Worm (Caenorhabditis elegans) whole organism, mixed stage, embryonic: Measurements from ENCODE around the gene C03E10.3.

ENCODE experiments used
- M03D4.4 ChIP-seq: sonication (generic microtip); optimal IDR thresholded peaks from 2 replicates; lab custom pipeline; 2017; ENCODE audit warnings: mild to moderate bottlenecking, missing genetic modification characterization, missing compliant biosample characterization
- bed-3 ChIP-seq: fragments of 200-800 bp; sonication (Bioruptor generic); optimal IDR thresholded peaks from 3 replicates; lab custom pipeline; 2018; ENCODE audit warnings: mild to moderate bottlenecking, missing genetic modification characterization, moderate library complexity, missing compliant biosample characterization
- blmp-1 ChIP-seq: fragments of 150-350 bp; optimal IDR thresholded peaks from 2 replicates; lab custom pipeline; 2014; ENCODE audit warnings: missing biosample characterization, missing genetic modification characterization
- ceh-39 ChIP-seq: fragments of 150-350 bp; optimal IDR thresholded peaks from 2 replicates; lab custom pipeline; 2014; ENCODE audit warnings: missing biosample characterization, missing genetic modification characterization
- ceh-43 ChIP-seq: fragments of 200-800 bp; sonication (Bioruptor generic); optimal IDR thresholded peaks from 2 replicates; lab custom pipeline; 2018; ENCODE audit warnings: mild to moderate bottlenecking, missing genetic modification characterization, moderate library complexity, missing compliant biosample characterization
- ceh-83 ChIP-seq: fragments of 200-800 bp; sonication (Bioruptor generic); optimal IDR thresholded peaks from 2 replicates; lab custom pipeline; 2018; ENCODE audit warnings: mild to moderate bottlenecking, missing genetic modification characterization, missing compliant biosample characterization
- ces-1 ChIP-seq: fragments of 150-350 bp; optimal IDR thresholded peaks from 2 replicates; lab custom pipeline; 2014; ENCODE audit warnings: missing biosample characterization, missing genetic modification reagents, missing genetic modification characterization
- cnd-1 ChIP-seq: fragments of 200-800 bp; sonication (Bioruptor generic); optimal IDR thresholded peaks from 2 replicates; lab custom pipeline; 2018; ENCODE audit warnings: mild to moderate bottlenecking, missing genetic modification characterization, missing compliant biosample characterization
- drap-1 ChIP-seq: fragments of 200-800 bp; sonication (Bioruptor generic); optimal IDR thresholded peaks from 3 replicates; lab custom pipeline; 2018; ENCODE audit warnings: mild to moderate bottlenecking, missing genetic modification characterization, missing compliant biosample characterization
- elt-1 ChIP-seq: sonication (generic microtip); optimal IDR thresholded peaks from 2 replicates; lab custom pipeline; 2017; ENCODE audit warnings: missing genetic modification characterization, mild to moderate bottlenecking, missing compliant biosample characterization, antibody characterized with exemption, moderate library complexity, borderline replicate concordance; ENCODE audit not compliant: insufficient read depth
- elt-3 ChIP-seq: fragments of 150-350 bp; optimal IDR thresholded peaks from 2 replicates; lab custom pipeline; 2014; ENCODE audit warnings: missing biosample characterization, missing genetic modification characterization
- flh-1 ChIP-seq: fragments of 200-800 bp; sonication (Bioruptor generic); optimal IDR thresholded peaks from 2 replicates; lab custom pipeline; 2018; ENCODE audit warnings: mild to moderate bottlenecking, missing genetic modification characterization, moderate library complexity, missing compliant biosample characterization
- ham-2 ChIP-seq: fragments of 200-800 bp; sonication (Bioruptor generic); optimal IDR thresholded peaks from 2 replicates; lab custom pipeline; 2018; ENCODE audit warnings: mild to moderate bottlenecking, missing genetic modification characterization, missing compliant biosample characterization
- hlh-1 ChIP-seq: fragments of 150-350 bp; optimal IDR thresholded peaks from 2 replicates; lab custom pipeline; 2014; ENCODE audit warnings: missing biosample characterization, missing genetic modification reagents, missing genetic modification characterization
- lin-13 ChIP-seq: fragments of 150-350 bp; optimal IDR thresholded peaks from 2 replicates; lab custom pipeline; 2014; ENCODE audit warnings: missing biosample characterization, missing genetic modification characterization
- lin-32 ChIP-seq: fragments of 200-800 bp; sonication (Bioruptor generic); optimal IDR thresholded peaks from 2 replicates; lab custom pipeline; 2018; ENCODE audit warnings: mild to moderate bottlenecking, missing genetic modification characterization, missing compliant biosample characterization
- lsy-2 ChIP-seq: fragments of 150-350 bp; optimal IDR thresholded peaks from 2 replicates; lab custom pipeline; 2014; ENCODE audit warnings: missing biosample characterization, missing genetic modification characterization
- mab-5 ChIP-seq: fragments of 150-350 bp; optimal IDR thresholded peaks from 2 replicates; lab custom pipeline; 2014; ENCODE audit warnings: missing biosample characterization, missing genetic modification characterization
- mep-1 ChIP-seq: fragments of 150-350 bp; optimal IDR thresholded peaks from 2 replicates; lab custom pipeline; 2017; ENCODE audit warnings: missing biosample characterization, missing genetic modification reagents, missing genetic modification characterization, inconsistent platforms
- mls-2 ChIP-seq: sonication (generic microtip); optimal IDR thresholded peaks from 2 replicates; lab custom pipeline; 2016; ENCODE audit warnings: mild to moderate bottlenecking, missing genetic modification characterization, moderate library complexity, missing compliant biosample characterization
- nhr-12 ChIP-seq: fragments of 150-350 bp; optimal IDR thresholded peaks from 2 replicates; lab custom pipeline; 2014; ENCODE audit warnings: missing biosample characterization, missing genetic modification characterization
- nhr-2 ChIP-seq: fragments of 150-350 bp; optimal IDR thresholded peaks from 2 replicates; lab custom pipeline; 2014; ENCODE audit warnings: missing biosample characterization, missing genetic modification characterization
- nhr-237 ChIP-seq: fragments of 150-350 bp; optimal IDR thresholded peaks from 2 replicates; lab custom pipeline; 2014; ENCODE audit warnings: missing biosample characterization, missing genetic modification characterization
- nhr-28 ChIP-seq: fragments of 150-350 bp; optimal IDR thresholded peaks from 2 replicates; lab custom pipeline; 2014; ENCODE audit warnings: missing biosample characterization, missing genetic modification characterization
- nhr-76 ChIP-seq: sonication (generic microtip); optimal IDR thresholded peaks from 2 replicates; lab custom pipeline; 2017; ENCODE audit warnings: missing biosample characterization, missing genetic modification characterization
- pha-4 ChIP-seq: fragments of 150-350 bp; optimal IDR thresholded peaks from 2 replicates; lab custom pipeline; 2018; ENCODE audit warnings: missing biosample characterization, missing genetic modification reagents, missing genetic modification characterization
- sem-2 ChIP-seq: fragments of 200-800 bp; sonication (Bioruptor generic); optimal IDR thresholded peaks from 2 replicates; lab custom pipeline; 2018; ENCODE audit warnings: mild to moderate bottlenecking, missing genetic modification characterization, missing compliant biosample characterization
- snpc-4 ChIP-seq: fragments of 150-350 bp; optimal IDR thresholded peaks from 2 replicates; lab custom pipeline; 2014; ENCODE audit warnings: missing biosample characterization, missing genetic modification characterization
- sptf-1 ChIP-seq: sonication (generic microtip); optimal IDR thresholded peaks from 2 replicates; lab custom pipeline; 2017; ENCODE audit warnings: mild to moderate bottlenecking, missing genetic modification characterization, moderate library complexity, missing compliant biosample characterization
- tbx-8 ChIP-seq: fragments of 200-800 bp; sonication (Bioruptor generic); optimal IDR thresholded peaks from 2 replicates; lab custom pipeline; 2018; ENCODE audit warnings: mild to moderate bottlenecking, missing genetic modification characterization, moderate library complexity, missing compliant biosample characterization
- unc-120 ChIP-seq: sonication (generic microtip); optimal IDR thresholded peaks from 2 replicates; lab custom pipeline; 2017; ENCODE audit warnings: missing genetic modification characterization, missing compliant biosample characterization; ENCODE audit not compliant: poor library complexity, severe bottlenecking
- unc-39 ChIP-seq: fragments of 150-350 bp; optimal IDR thresholded peaks from 2 replicates; lab custom pipeline; 2014; ENCODE audit warnings: missing biosample characterization, missing genetic modification characterization
- unc-62 ChIP-seq: fragments of 150-350 bp; optimal IDR thresholded peaks from 2 replicates; lab custom pipeline; 2014; ENCODE audit warnings: missing biosample characterization, missing genetic modification reagents, missing genetic modification characterization
- zip-8 ChIP-seq: fragments of 150-350 bp; optimal IDR thresholded peaks from 2 replicates; lab custom pipeline; 2014; ENCODE audit warnings: missing biosample characterization, missing genetic modification characterization
- ztf-11 ChIP-seq: fragments of 150-350 bp; optimal IDR thresholded peaks from 2 replicates; lab custom pipeline; 2014; ENCODE audit warnings: missing biosample characterization, missing genetic modification characterization

The C03E10.3 gene

ce11 chrV:11311013-11311472 lies 24.8 kb downstream of the C03E10.3 start, which contains the start of gene T03F7.7:
Gene T03F7.7 (plus strand): TSS chrV:11311422.
- TF ChIP-seq unc-39 (tag; lab: Kevin White, UChicago) (no peak), M03D4.4 (tag; lab: Kevin White, UChicago) (no peak), tbx-8 (GFP tag; lab: Kevin White, UChicago) (no peak), blmp-1 (tag; lab: Kevin White, UChicago) (no peak)
- TF ChIP-seq, all 35 proteins: peak for 0

ce11 chrV:11312904-11313303 lies 26.7 kb downstream of the C03E10.3 start:
- no peak for TF ChIP-seq bed-3

- TF ChIP-seq bed-3, result peak; percentile 98
- peak; percentile 77 for TF ChIP-seq blmp-1 (tag; lab: Kevin White, UChicago)
- peak; percentile 91 for TF ChIP-seq unc-62 (GFP tag; lab: Kevin White, UChicago)
- TF ChIP-seq ceh-43 (GFP tag; lab: Kevin White, UChicago), result peak; percentile 98
- peak; percentile 100 for TF ChIP-seq drap-1 (GFP tag; lab: Kevin White, UChicago)
- TF ChIP-seq pha-4 (tag; lab: Kevin White, UChicago), result peak; percentile 83
- peak; percentile 75 for TF ChIP-seq lsy-2 (tag; lab: Kevin White, UChicago)
- TF ChIP-seq tbx-8 (GFP tag; lab: Kevin White, UChicago), result peak; percentile 99
- peak; percentile 96 for TF ChIP-seq hlh-1
- peak; percentile 100 for TF ChIP-seq lin-32
- TF ChIP-seq nhr-12, result peak; percentile 89
- peak; percentile 83 for TF ChIP-seq elt-1 (tag; lab: Kevin White, UChicago)
- TF ChIP-seq ham-2, result peak; percentile 99
- TF ChIP-seq unc-39 (tag; lab: Kevin White, UChicago), result peak; percentile 100
- peak; percentile 99 for TF ChIP-seq M03D4.4 (tag; lab: Kevin White, UChicago)
- peak; percentile 99 for TF ChIP-seq sptf-1 (tag; lab: Kevin White, UChicago)
- peak; percentile 63 for TF ChIP-seq nhr-237 (tag; lab: Kevin White, UChicago)
- TF ChIP-seq cnd-1 (tag; lab: Kevin White, UChicago), result peak; percentile 99
- no peak for TF ChIP-seq ces-1
- TF ChIP-seq nhr-76 (tag; lab: Kevin White, UChicago), result peak; percentile 81
- peak; percentile 91 for TF ChIP-seq elt-3 (tag; lab: Kevin White, UChicago)
- TF ChIP-seq flh-1, result peak; percentile 98
- peak; percentile 74 for TF ChIP-seq mab-5 (tag; lab: Kevin White, UChicago)
- TF ChIP-seq sem-2 (GFP tag; lab: Kevin White, UChicago), result peak; percentile 98
- TF ChIP-seq unc-120, result peak; percentile 98
- TF ChIP-seq mep-1 (tag; lab: Kevin White, UChicago), result peak; percentile 94
- TF ChIP-seq ceh-39 (tag; lab: Kevin White, UChicago), result peak; percentile 52
- no peak for TF ChIP-seq snpc-4 (tag; lab: Kevin White, UChicago)
- peak; percentile 27 for TF ChIP-seq nhr-2 (tag; lab: Kevin White, UChicago)
- peak; percentile 100 for TF ChIP-seq mls-2 (tag; lab: Kevin White, UChicago)
- peak; percentile 92 for TF ChIP-seq nhr-28 (tag; lab: Kevin White, UChicago)
- no peak for TF ChIP-seq zip-8 (tag; lab: Kevin White, UChicago)
- TF ChIP-seq ztf-11 (tag; lab: Kevin White, UChicago), result peak; percentile 98
- TF ChIP-seq ceh-83, result peak; percentile 100
- peak; percentile 95 for TF ChIP-seq lin-13 (tag; lab: Kevin White, UChicago)
Observed at ce11 chrV:11314025-11314880, 28.0 kb downstream of the C03E10.3 start.
